Fruit fly (Drosophila melanogaster) Kc167 (cell line): ENCODE data around the gene CG8851.

Source experiments
- Myc ChIP-seq: fragments of >200 bp; optimal IDR thresholded peaks from 2 replicates; lab custom pipeline; 2017; ENCODE audit warnings: missing external identifiers
- Sin3A ChIP-seq: fragments of >200 bp; optimal IDR thresholded peaks from 2 replicates; lab custom pipeline; 2018; ENCODE audit warnings: missing external identifiers
- h ChIP-seq: fragments of >200 bp; optimal IDR thresholded peaks from 3 replicates; lab custom pipeline; 2018; ENCODE audit warnings: missing external identifiers
- insv ChIP-seq: fragments of >200 bp; optimal IDR thresholded peaks from 3 replicates; lab custom pipeline; 2018; ENCODE audit warnings: missing external identifiers
- ttk ChIP-seq: sonication (Bioruptor generic); optimal IDR thresholded peaks from 2 replicates; lab custom pipeline; 2017; ENCODE audit warnings: missing external identifiers

dm6 chr2L:3556937-3557336 is 37.5 kb downstream of the CG8851 start:
- no peak for TF ChIP-seq h (lab: Kevin White, UChicago)
- TF ChIP-seq ttk (lab: Kevin White, UChicago), result no peak
- TF ChIP-seq Sin3A (lab: Kevin White, UChicago), result no peak
- no peak for TF ChIP-seq insv (lab: Kevin White, UChicago)
- TF ChIP-seq Myc (lab: Kevin White, UChicago), result no peak
